Fruit fly (Drosophila melanogaster) whole organism, embryonic: ENCODE data around the gene CG15894.

Experiments used
- B-H2 ChIP-seq: fragments of 200-800 bp; sonication (Bioruptor generic); optimal IDR thresholded peaks from 2 replicates; lab custom pipeline; 2018; ENCODE audit warnings: missing biosample characterization, mild to moderate bottlenecking, missing genetic modification characterization
- Bteb2 ChIP-seq: fragments of 200-800 bp; sonication (Bioruptor generic); optimal IDR thresholded peaks from 2 replicates; lab custom pipeline; 2016; ENCODE audit warnings: missing biosample characterization, missing genetic modification characterization
- CG11456 ChIP-seq: fragments of 200-800 bp; sonication (Bioruptor generic); IDR thresholded peaks from 3 replicates; pipeline ENCODE4 v1.3.6; 2022; ENCODE audit warnings: missing biosample characterization, missing genetic modification characterization
- CG12219 ChIP-seq: fragments of 200-800 bp; sonication (Bioruptor generic); optimal IDR thresholded peaks from 3 replicates; lab custom pipeline; 2018; ENCODE audit warnings: missing biosample characterization, mild to moderate bottlenecking, missing genetic modification characterization
- CG13775 ChIP-seq: fragments of 200-800 bp; sonication (Bioruptor generic); optimal IDR thresholded peaks from 3 replicates; lab custom pipeline; 2017; ENCODE audit warnings: missing biosample characterization, mild to moderate bottlenecking, missing genetic modification characterization
- CG14667 ChIP-seq: fragments of 200-800 bp; sonication (Bioruptor generic); IDR thresholded peaks from 2 replicates; pipeline ENCODE4 v1.3.6; 2022; ENCODE audit warnings: missing biosample characterization, missing genetic modification characterization
- CG15073 ChIP-seq: fragments of 200-800 bp; sonication (Bioruptor generic); optimal IDR thresholded peaks from 2 replicates; lab custom pipeline; 2016; ENCODE audit warnings: missing biosample characterization, missing genetic modification characterization
- CG17359 ChIP-seq: fragments of 200-800 bp; sonication (Bioruptor generic); optimal IDR thresholded peaks from 3 replicates; lab custom pipeline; 2018; ENCODE audit warnings: missing biosample characterization, mild to moderate bottlenecking, missing genetic modification characterization, moderate library complexity
- CG17912 ChIP-seq: fragments of 200-800 bp; sonication (Bioruptor generic); optimal IDR thresholded peaks from 2 replicates; lab custom pipeline; 2018; ENCODE audit warnings: missing biosample characterization, mild to moderate bottlenecking, missing genetic modification characterization
- CG2120 ChIP-seq: fragments of 200-800 bp; sonication (Bioruptor generic); optimal IDR thresholded peaks from 3 replicates; lab custom pipeline; 2016; ENCODE audit warnings: missing biosample characterization, missing genetic modification characterization
- CG2678 ChIP-seq: fragments of 200-800 bp; sonication (Bioruptor generic); optimal IDR thresholded peaks from 3 replicates; lab custom pipeline; 2019; ENCODE audit warnings: missing biosample characterization, mild to moderate bottlenecking, missing genetic modification characterization, moderate library complexity
- CG3163 ChIP-seq: fragments of 200-800 bp; sonication (Bioruptor generic); optimal IDR thresholded peaks from 3 replicates; lab custom pipeline; 2016; ENCODE audit warnings: missing biosample characterization, missing genetic modification characterization
- CG32767 ChIP-seq: fragments of 200-800 bp; sonication (Bioruptor generic); IDR thresholded peaks from 2 replicates; pipeline ENCODE4 v1.3.6; 2022; ENCODE audit warnings: missing biosample characterization, missing genetic modification characterization
- CG33557 ChIP-seq: fragments of 200-800 bp; sonication (Bioruptor generic); optimal IDR thresholded peaks from 2 replicates; lab custom pipeline; 2019; ENCODE audit warnings: missing biosample characterization, mild to moderate bottlenecking, missing genetic modification characterization, moderate library complexity
- CG34422 ChIP-seq: fragments of 200-800 bp; sonication (Bioruptor generic); IDR thresholded peaks from 3 replicates; pipeline ENCODE4 v1.3.6; 2022; ENCODE audit warnings: missing biosample characterization, missing genetic modification characterization
- CG7786 ChIP-seq: fragments of 200-800 bp; sonication (Bioruptor generic); optimal IDR thresholded peaks from 2 replicates; lab custom pipeline; 2016; ENCODE audit warnings: missing biosample characterization, missing genetic modification characterization
- CG8089 ChIP-seq: fragments of 200-800 bp; sonication (Bioruptor generic); optimal IDR thresholded peaks from 3 replicates; lab custom pipeline; 2016; ENCODE audit warnings: missing biosample characterization, missing genetic modification characterization
- D19A ChIP-seq: fragments of 200-800 bp; optimal IDR thresholded peaks from 3 replicates; lab custom pipeline; 2019; ENCODE audit warnings: missing biosample characterization, mild to moderate bottlenecking, missing genetic modification characterization, moderate library complexity
- Deaf1 ChIP-seq: fragments of 200-800 bp; optimal IDR thresholded peaks from 3 replicates; lab custom pipeline; 2019; ENCODE audit warnings: missing biosample characterization, mild to moderate bottlenecking, missing genetic modification characterization, moderate library complexity
- Dip3 ChIP-seq: fragments of 200-800 bp; sonication (Bioruptor generic); optimal IDR thresholded peaks from 3 replicates; lab custom pipeline; 2016; ENCODE audit warnings: missing biosample characterization, missing genetic modification characterization
- GATAe ChIP-seq: fragments of 200-800 bp; sonication (Bioruptor generic); conservative IDR thresholded peaks from 2 replicates; pipeline ENCODE4 v1.3.6; 2022; ENCODE audit warnings: missing biosample characterization, missing genetic modification characterization
- Hey ChIP-seq: fragments of 200-800 bp; sonication (Bioruptor generic); optimal IDR thresholded peaks from 3 replicates; lab custom pipeline; 2018; ENCODE audit warnings: missing biosample characterization, mild to moderate bottlenecking, missing genetic modification characterization
- Lim3 ChIP-seq: fragments of 200-800 bp; sonication (Bioruptor generic); IDR thresholded peaks from 2 replicates; pipeline ENCODE4 v1.3.6; 2022; ENCODE audit warnings: missing biosample characterization, missing genetic modification characterization
- MTF-1 ChIP-seq: fragments of 200-800 bp; sonication (Bioruptor generic); optimal IDR thresholded peaks from 2 replicates; lab custom pipeline; 2018; ENCODE audit warnings: missing biosample characterization, mild to moderate bottlenecking, missing genetic modification characterization, borderline replicate concordance
- Max ChIP-seq: fragments of 200-800 bp; sonication (Bioruptor generic); optimal IDR thresholded peaks from 2 replicates; lab custom pipeline; 2016; ENCODE audit warnings: missing biosample characterization, mild to moderate bottlenecking, missing genetic modification characterization
- Mes4 ChIP-seq: fragments of 200-800 bp; sonication (Bioruptor generic); optimal IDR thresholded peaks from 2 replicates; lab custom pipeline; 2016; ENCODE audit warnings: missing biosample characterization, missing genetic modification characterization
- Oaz ChIP-seq: fragments of 200-800 bp; sonication (Bioruptor generic); IDR thresholded peaks from 2 replicates; pipeline ENCODE4 v1.3.6; 2022; ENCODE audit warnings: missing biosample characterization, missing genetic modification characterization
- Opbp ChIP-seq: fragments of 200-800 bp; sonication (Bioruptor generic); IDR thresholded peaks from 3 replicates; pipeline ENCODE4 v1.3.6; 2022; ENCODE audit warnings: missing biosample characterization, missing genetic modification characterization; ENCODE audit not compliant: partially characterized antibody
- Poxn ChIP-seq: fragments of 200-800 bp; sonication (Bioruptor generic); IDR thresholded peaks from 2 replicates; pipeline ENCODE4 v1.3.6; 2022; ENCODE audit warnings: missing biosample characterization, missing genetic modification characterization
- Rfx ChIP-seq: fragments of 200-800 bp; sonication (Bioruptor generic); IDR thresholded peaks from 2 replicates; pipeline ENCODE4 v1.3.6; 2022; ENCODE audit warnings: missing biosample characterization, missing genetic modification characterization
- Sox100B ChIP-seq: fragments of 200-800 bp; sonication (Bioruptor generic); optimal IDR thresholded peaks from 3 replicates; lab custom pipeline; 2018; ENCODE audit warnings: missing biosample characterization, mild to moderate bottlenecking, missing genetic modification characterization
- Spps ChIP-seq: fragments of 200-800 bp; sonication (Bioruptor generic); optimal IDR thresholded peaks from 2 replicates; lab custom pipeline; 2018; ENCODE audit warnings: missing biosample characterization, mild to moderate bottlenecking, missing genetic modification characterization
- Sry-δ ChIP-seq: fragments of 200-800 bp; sonication (Bioruptor generic); optimal IDR thresholded peaks from 2 replicates; lab custom pipeline; 2016; ENCODE audit warnings: missing biosample characterization, missing genetic modification characterization
- ac ChIP-seq: fragments of 200-800 bp; sonication (Bioruptor generic); optimal IDR thresholded peaks from 3 replicates; lab custom pipeline; 2017; ENCODE audit warnings: missing biosample characterization, mild to moderate bottlenecking, missing genetic modification characterization
- ato ChIP-seq: fragments of 200-800 bp; sonication (Bioruptor generic); IDR thresholded peaks from 2 replicates; pipeline ENCODE4 v1.3.6; 2022; ENCODE audit warnings: missing biosample characterization, missing genetic modification characterization; ENCODE audit not compliant: partially characterized antibody
- chif ChIP-seq, 2 experiments: fragments of 200-800 bp; sonication (Bioruptor generic); optimal IDR thresholded peaks; 3 replicates each; lab custom pipeline; 2016; ENCODE audit warnings: missing biosample characterization in 2 of 2, missing genetic modification characterization in 2 of 2
- ems ChIP-seq: fragments of 200-800 bp; sonication (Bioruptor generic); optimal IDR thresholded peaks from 3 replicates; lab custom pipeline; 2016; ENCODE audit warnings: missing biosample characterization, missing genetic modification characterization
- fu2 ChIP-seq: fragments of 200-800 bp; sonication (Bioruptor generic); optimal IDR thresholded peaks from 2 replicates; lab custom pipeline; 2016; ENCODE audit warnings: missing biosample characterization, missing genetic modification characterization
- gcm2 ChIP-seq: fragments of 200-800 bp; sonication (Bioruptor generic); optimal IDR thresholded peaks from 2 replicates; lab custom pipeline; 2016; ENCODE audit warnings: missing biosample characterization, missing genetic modification characterization
- her ChIP-seq: fragments of 200-800 bp; sonication (Bioruptor generic); optimal IDR thresholded peaks from 2 replicates; lab custom pipeline; 2016; ENCODE audit warnings: missing biosample characterization, missing genetic modification characterization
- jigr1 ChIP-seq: fragments of 200-800 bp; sonication (Bioruptor generic); IDR thresholded peaks from 3 replicates; pipeline ENCODE4 v1.3.6; 2022; ENCODE audit warnings: missing biosample characterization, missing genetic modification characterization
- run ChIP-seq: fragments of 200-800 bp; sonication (Bioruptor generic); optimal IDR thresholded peaks from 3 replicates; lab custom pipeline; 2018; ENCODE audit warnings: missing biosample characterization, mild to moderate bottlenecking, missing genetic modification characterization
- so ChIP-seq: fragments of 200-800 bp; sonication (Bioruptor generic); IDR thresholded peaks from 3 replicates; pipeline ENCODE4 v1.3.6; 2022; ENCODE audit warnings: missing biosample characterization, missing genetic modification characterization
- tna ChIP-seq: fragments of 200-800 bp; sonication (Bioruptor generic); IDR thresholded peaks from 2 replicates; pipeline ENCODE4 v1.3.6; 2022; ENCODE audit warnings: missing biosample characterization, missing genetic modification characterization; ENCODE audit not compliant: partially characterized antibody
- vnd ChIP-seq: fragments of 200-800 bp; sonication (Bioruptor generic); IDR thresholded peaks from 3 replicates; pipeline ENCODE4 v1.3.6; 2022; ENCODE audit warnings: missing biosample characterization, missing genetic modification characterization; ENCODE audit not compliant: partially characterized antibody
- zen2 ChIP-seq: fragments of 200-800 bp; sonication (Bioruptor generic); IDR thresholded peaks from 3 replicates; pipeline ENCODE4 v1.3.6; 2022; ENCODE audit warnings: missing biosample characterization, missing genetic modification characterization; ENCODE audit not compliant: partially characterized antibody

Gene CG15894

dm6 chrX:6339970-6340548, 31.0 kb downstream of the CG15894 start (continued):
- TF ChIP-seq CG33557 (GFP tag; lab: Kevin White, UChicago), result no peak
- peak; percentile 70 for TF ChIP-seq Rfx (GFP tag; lab: Robert Waterston, UW)
- TF ChIP-seq ato (GFP tag; lab: Robert Waterston, UW), result no peak
- no peak for TF ChIP-seq CG8089 (GFP tag; lab: Kevin White, UChicago)
- TF ChIP-seq gcm2 (GFP tag; lab: Kevin White, UChicago), result no peak
- peak; percentile 15 for TF ChIP-seq Deaf1
- TF ChIP-seq MTF-1 (GFP tag; lab: Kevin White, UChicago), result no peak
- peak; percentile 78 for TF ChIP-seq CG17359 (tag; lab: Kevin White, UChicago)
- no peak for TF ChIP-seq GATAe (GFP tag; lab: Robert Waterston, UW)
- TF ChIP-seq CG2678 (tag; lab: Kevin White, UChicago), result peak; percentile 65
- no peak for TF ChIP-seq fu2 (GFP tag; lab: Kevin White, UChicago)
- TF ChIP-seq Lim3, result no peak
- no peak for TF ChIP-seq tna (GFP tag; lab: Robert Waterston, UW)
- TF ChIP-seq Sox100B (GFP tag; lab: Kevin White, UChicago), result no peak
- no peak for TF ChIP-seq CG15073 (GFP tag; lab: Kevin White, UChicago)
- TF ChIP-seq CG34422 (GFP tag; lab: Robert Waterston, UW), result peak; percentile 64; the same call in 2 of the 3 replicates
- peak; percentile 12 for TF ChIP-seq CG7786
- no peak for TF ChIP-seq jigr1
- TF ChIP-seq ac (GFP tag; lab: Kevin White, UChicago), result no peak
- TF ChIP-seq CG13775 (GFP tag; lab: Kevin White, UChicago), result no peak
- TF ChIP-seq Mes4, result no peak
- peak; percentile 26 for TF ChIP-seq CG12219 (GFP tag; lab: Kevin White, UChicago)
- TF ChIP-seq her (GFP tag; lab: Kevin White, UChicago), result no peak
- TF ChIP-seq CG14667 (GFP tag; lab: Robert Waterston, UW), result peak; percentile 47; the same call in 1 of the 2 replicates
- peak; percentile 54; the same call in 1 of the 3 replicates for TF ChIP-seq CG11456
- TF ChIP-seq ems (GFP tag; lab: Kevin White, UChicago), result peak; percentile 43
- peak; percentile 54 for TF ChIP-seq D19A (tag; lab: Kevin White, UChicago)
- TF ChIP-seq CG3163 (GFP tag; lab: Kevin White, UChicago), result no peak
- TF ChIP-seq zen2 (GFP tag; lab: Robert Waterston, UW), result no peak
- no peak for TF ChIP-seq Hey
- TF ChIP-seq chif (GFP tag; optimal IDR thresholded peaks at IDR 0.05; lab: Kevin White, UChicago), result peak; percentile 3 to 25
- TF ChIP-seq Spps, result peak; percentile 22
- no peak for TF ChIP-seq Opbp
- peak; percentile 64; the same call in 1 of the 3 replicates for TF ChIP-seq so (GFP tag; lab: Robert Waterston, UW)
- TF ChIP-seq CG17912 (GFP tag; lab: Kevin White, UChicago), result no peak
- no peak for TF ChIP-seq Poxn (GFP tag; lab: Robert Waterston, UW)
- TF ChIP-seq B-H2 (GFP tag; lab: Kevin White, UChicago), result no peak
- TF ChIP-seq CG2120 (GFP tag; lab: Kevin White, UChicago), result peak; percentile 50
- no peak for TF ChIP-seq Sry-δ (GFP tag; lab: Kevin White, UChicago)
- peak; percentile 66; the same call in 1 of the 2 replicates for TF ChIP-seq CG32767 (GFP tag; lab: Robert Waterston, UW)
- peak; percentile 6 for TF ChIP-seq Bteb2
- TF ChIP-seq vnd (GFP tag; lab: Robert Waterston, UW), result no peak
- TF ChIP-seq Dip3, result peak; percentile 51
- TF ChIP-seq run (tag; lab: Kevin White, UChicago), result no peak
- no peak for TF ChIP-seq Max
- no peak for TF ChIP-seq Oaz
- TF ChIP-seq, all 482 proteins: peak for 227
